Worm (Caenorhabditis elegans) whole organism, dauer: ENCODE results near the gene C27B7.9.

ENCODE experiments used
- unc-62 ChIP-seq: sonication (generic microtip); optimal IDR thresholded peaks from 2 replicates; lab custom pipeline; 2017; ENCODE audit warnings: missing biosample characterization, missing genetic modification reagents, missing genetic modification characterization

The C27B7.9 gene

DNA sequence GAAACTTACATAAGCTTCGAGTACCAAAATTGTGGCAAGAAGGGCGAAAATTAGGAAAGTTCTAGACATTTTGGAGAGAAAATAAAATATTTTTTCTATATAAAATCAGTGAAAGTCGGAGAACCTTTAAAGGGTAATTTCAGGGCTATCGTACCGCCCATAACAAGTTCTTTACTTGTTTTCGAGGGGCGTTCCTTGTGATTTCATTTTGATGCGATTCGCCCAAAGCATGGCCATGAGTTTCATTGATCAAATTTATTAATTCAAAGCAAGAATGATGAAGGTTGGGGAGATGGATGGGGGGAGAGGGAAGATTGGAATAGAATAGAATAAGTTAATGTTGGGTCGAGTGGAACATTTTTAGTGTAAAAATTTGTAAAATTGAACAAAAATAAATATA lies at the start of gene C27B7.9:
Gene C27B7.9, minus strand, starts transcription at position 101 of the 400 bp plus-strand sequence.
- TF ChIP-seq unc-62 (GFP tag; lab: Kevin White, UChicago), result no peak

DNA sequence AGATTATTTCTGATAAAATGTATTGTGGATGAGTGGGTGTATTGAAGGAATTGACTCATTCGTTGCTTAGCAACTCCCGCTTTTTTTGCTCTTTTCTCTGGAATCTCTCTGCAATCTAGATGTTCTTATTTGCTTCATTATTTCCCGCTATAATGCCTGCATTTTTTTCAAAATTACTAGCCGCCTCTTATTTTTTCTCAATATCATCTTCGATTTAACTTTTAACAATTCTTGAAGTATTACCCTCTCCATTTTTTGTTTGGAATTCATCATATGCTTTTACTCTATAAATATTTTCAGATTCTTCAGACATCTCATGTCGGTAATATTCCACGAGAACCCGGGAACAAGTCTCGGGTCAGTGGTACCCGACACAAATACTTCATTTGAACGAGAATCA lies 40.3 kb upstream of the C27B7.9 start, which contains the start of gene tpra-1:
Gene tpra-1, plus strand, starts transcription at position 301 of the 400 bp plus-strand sequence.
- no peak for TF ChIP-seq unc-62 (GFP tag; lab: Kevin White, UChicago)

DNA sequence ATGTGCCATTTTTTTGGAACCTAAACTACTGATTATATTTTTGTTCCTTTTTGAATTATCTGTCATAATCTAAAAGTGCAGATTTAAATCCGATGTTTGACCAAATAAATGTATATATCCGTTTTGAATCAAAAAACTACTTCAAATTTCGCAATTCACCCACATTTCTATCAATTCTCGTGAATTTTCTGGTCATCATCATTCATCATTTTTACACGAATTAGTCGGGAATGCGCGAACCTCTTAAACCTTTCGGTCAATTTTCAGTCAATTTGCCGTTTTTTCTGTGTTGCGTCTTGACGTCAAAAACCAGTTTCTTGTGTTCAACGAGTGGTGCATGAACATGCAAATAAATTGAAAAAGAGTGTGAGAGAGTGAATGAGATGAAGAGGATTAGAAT lies 38.2 kb upstream of the C27B7.9 start:
- TF ChIP-seq unc-62 (GFP tag; lab: Kevin White, UChicago), result no peak

DNA sequence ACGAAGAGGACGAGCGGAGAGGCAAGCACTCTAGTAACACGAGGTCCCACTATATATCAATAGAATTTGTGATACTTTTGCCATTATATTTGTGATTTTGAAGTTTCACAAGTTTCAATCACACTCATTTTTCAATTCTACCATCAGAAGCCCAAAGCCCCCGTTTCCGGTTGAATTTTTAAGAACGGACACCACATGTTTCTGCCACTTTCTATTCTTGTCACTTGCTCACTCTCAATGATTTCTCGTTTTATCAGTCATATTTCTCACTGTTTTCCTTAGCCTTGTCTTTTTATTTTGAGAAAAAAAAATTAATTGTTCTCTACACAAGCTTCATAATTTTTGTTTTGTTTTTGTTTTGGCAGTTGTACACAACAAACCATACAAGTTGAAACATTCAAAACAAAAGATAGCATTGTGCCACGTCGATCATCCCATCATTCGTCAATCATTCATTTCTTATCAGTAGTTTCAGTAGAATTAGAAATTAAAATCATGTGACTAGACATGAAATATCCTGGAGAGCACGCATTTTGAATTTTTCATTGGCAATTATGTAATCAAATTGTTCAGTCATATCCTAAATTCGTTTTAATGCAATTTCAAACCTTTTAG lies 36.1 kb upstream of the C27B7.9 start:
- no peak for TF ChIP-seq unc-62 (GFP tag; lab: Kevin White, UChicago)

DNA sequence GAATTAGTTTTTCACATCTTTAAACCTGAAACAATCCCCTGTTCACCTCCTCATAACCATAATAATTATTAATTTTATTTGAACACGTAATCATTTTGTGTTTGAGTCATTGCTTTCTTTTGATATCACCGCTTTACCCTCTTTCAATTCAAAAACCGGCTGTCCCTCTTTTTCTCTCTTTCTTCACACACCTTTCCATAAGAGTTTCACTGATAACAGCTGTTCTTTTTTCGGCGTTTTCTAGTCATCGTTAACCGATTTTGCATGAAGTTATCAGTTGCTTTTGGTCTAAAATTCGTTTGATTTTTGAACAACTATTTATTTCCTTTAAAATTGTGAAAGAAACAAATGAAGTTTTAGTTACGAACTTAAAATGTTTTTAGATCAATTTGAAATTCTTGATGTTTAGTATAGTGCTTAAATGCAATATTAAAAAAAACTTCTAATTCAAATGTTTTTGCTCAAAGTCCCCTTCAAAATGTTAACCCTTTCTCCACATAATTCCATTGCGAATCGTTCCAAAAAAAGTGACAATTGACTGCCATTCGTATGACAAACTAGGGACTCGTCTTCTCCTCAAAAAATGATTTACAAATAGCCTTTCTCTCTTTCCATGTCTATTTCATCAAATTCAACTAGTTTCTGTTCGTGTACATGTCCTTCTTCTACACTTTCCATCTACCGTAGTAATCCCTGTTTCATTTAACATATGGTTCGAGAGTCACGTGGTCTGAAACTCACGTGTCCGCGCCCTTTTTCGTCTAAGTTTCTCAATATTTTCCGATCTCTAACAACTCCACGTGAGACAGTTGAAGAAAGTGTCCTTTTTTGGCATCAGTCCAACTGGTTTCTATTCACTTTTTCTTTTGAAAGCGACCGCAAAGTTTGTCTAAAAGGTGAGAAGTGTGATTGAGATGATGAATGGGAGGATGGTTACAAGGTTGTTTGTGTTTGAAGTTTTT lies 33.4 kb upstream of the C27B7.9 start:
- TF ChIP-seq unc-62 (GFP tag; lab: Kevin White, UChicago), result no peak

DNA sequence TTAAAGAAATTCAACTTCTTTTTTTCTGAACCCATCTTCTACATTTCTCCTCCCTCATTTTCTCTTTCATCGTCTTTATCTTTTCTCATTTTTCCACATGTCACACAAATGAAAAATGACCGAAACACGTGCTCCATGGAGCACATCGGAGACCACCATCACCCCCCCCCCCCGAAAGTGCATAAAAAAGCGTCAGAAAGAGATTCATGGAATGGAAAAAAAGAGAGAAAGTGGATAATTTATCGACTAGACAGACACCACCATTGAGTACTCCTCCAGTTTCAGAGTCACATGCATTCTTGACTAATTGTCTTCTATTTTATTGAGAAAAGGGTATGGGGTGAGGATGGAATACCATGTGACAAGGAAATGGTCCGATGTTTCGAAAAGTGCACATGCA lies 31.2 kb upstream of the C27B7.9 start:
- no peak for TF ChIP-seq unc-62 (GFP tag; lab: Kevin White, UChicago)

DNA sequence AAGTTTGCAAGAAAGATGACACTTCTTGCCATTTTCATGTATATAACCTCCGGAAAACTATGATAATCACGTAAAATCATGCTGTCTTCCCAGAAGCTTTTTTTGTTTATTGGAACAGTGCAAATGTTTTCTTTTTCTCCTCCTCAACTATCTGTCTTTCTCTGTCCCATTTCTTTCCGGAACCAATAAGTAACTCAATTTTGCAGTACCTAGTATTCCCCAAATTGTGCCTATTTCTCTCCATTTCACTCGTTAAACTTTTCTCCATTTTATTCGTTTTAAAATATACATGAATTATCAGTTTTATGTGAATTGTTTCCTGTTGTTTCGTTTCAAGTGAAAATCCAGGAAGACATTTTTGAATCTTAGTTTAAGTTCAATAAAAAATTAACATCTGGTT lies 27.5 kb upstream of the C27B7.9 start:
- TF ChIP-seq unc-62 (GFP tag; lab: Kevin White, UChicago), result no peak

DNA sequence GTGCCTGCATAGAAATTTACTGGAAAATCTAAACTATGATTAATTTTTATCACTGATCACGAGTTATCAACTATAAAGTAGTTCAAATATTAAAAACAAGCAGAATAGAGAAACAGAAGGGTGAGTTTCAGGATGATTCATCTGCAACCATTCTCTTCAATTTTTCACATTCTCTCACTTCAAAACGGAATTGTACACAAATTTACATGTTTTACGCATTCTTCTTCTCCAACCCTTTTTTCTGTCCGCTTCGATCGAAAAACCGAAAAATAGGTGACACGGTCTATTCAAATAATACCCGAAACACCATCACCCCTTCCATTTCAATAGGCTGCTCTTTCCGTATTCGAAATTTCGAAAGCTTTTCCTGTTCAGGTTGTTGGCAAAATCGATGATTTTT lies 17.7 kb upstream of the C27B7.9 start, which contains the start of gene D1046.4:
Gene D1046.4, plus strand, starts transcription at position 301 of the 400 bp plus-strand sequence.
- TF ChIP-seq unc-62 (GFP tag; lab: Kevin White, UChicago), result no peak

DNA sequence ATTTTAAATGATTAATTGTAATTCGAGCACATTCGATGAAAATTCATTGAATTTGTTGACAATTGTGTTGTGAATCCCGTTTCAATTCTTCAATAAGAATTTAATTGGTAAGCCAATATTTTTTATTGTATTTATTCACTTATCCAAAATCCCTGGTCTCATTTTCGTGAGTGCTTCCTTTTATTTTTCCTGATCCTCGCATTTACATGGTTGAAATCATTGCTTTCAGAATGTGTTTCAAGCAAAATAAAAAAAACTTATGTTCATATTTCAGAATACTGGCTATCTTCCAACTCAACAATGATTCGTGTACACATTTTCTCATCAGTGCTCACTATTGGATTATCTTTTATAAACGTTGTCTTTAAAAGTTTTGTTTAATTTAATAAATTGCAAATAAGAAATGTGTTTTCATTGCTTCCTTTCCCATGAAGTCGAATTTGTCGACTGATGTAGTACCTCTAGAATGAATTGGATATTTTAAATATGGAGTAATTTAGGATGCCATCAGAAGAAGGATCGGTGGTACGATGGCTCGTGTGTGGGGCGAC lies 14.1 kb upstream of the C27B7.9 start, which contains the start of the genes D1046.18 and slc-25A26:
Gene D1046.18, plus strand, starts transcription at position 301 of the 551 bp plus-strand sequence.
Gene slc-25A26, plus strand, starts transcription at position 501 of the 551 bp plus-strand sequence.
- no peak for TF ChIP-seq unc-62 (GFP tag; lab: Kevin White, UChicago)

DNA sequence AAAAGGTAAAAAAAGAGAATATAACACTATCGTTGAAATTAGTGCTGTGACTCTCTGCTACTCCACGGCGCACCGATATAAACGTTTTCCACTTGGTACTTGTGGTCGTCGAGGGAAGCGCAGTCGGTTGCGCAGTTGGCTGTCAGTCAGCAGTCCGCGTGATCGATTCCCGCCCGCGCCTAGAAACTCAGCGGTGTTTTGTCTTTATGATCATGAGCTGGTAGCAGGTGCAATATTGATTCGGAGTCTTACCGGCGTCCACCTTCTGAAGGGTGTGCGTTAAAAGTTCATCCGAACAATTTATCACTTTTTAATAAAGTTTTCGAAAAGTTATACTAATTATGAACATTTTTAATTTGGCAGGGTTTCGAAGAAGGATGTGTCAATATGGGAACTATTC lies 11.2 kb upstream of the C27B7.9 start:
- TF ChIP-seq unc-62 (GFP tag; lab: Kevin White, UChicago), result no peak

DNA sequence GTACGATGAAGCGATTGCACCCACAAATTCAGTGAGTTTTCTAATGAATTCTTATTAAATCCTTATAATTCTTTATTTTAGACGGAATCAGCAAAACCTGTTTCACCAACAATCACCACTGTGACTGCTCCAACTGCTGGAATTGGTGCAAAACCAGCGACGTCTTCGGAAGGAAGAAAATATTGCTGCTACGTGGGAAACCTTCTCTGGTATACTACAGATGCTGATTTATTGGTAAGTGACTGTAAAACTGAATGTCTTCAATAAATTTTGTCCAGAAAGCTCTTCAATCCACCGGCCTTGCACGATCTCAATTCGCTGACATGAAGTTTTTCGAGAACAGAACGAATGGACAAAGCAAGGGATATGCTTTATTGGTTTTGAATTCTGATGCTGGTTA lies 10.6 kb upstream of the C27B7.9 start:
- TF ChIP-seq unc-62 (GFP tag; lab: Kevin White, UChicago), result no peak

DNA sequence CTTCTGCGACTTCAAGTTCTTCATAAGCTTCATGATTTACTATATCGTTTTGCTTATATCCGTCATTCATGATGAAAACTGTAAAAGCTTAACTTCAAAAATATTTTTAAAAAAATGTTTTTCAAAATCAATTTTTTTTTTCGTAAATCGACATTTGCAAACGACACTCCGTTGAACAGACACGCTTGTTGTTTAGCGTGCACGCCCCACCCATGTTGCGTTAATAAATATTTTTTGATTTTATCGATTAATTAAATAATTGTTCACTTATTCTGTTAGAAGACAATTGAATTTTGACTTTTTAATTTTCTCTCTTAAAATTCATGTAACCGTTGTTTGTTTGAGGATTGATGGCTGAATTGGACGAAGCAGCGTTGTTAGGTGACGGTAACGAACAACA lies 10.1 kb upstream of the C27B7.9 start, which contains the start of the genes D1046.2 and cfim-2:
Gene D1046.2, minus strand, starts transcription at position 78 of the 400 bp plus-strand sequence.
Gene cfim-2, plus strand, starts transcription at position 335 of the 400 bp plus-strand sequence.
- TF ChIP-seq unc-62 (GFP tag; lab: Kevin White, UChicago), result no peak

DNA sequence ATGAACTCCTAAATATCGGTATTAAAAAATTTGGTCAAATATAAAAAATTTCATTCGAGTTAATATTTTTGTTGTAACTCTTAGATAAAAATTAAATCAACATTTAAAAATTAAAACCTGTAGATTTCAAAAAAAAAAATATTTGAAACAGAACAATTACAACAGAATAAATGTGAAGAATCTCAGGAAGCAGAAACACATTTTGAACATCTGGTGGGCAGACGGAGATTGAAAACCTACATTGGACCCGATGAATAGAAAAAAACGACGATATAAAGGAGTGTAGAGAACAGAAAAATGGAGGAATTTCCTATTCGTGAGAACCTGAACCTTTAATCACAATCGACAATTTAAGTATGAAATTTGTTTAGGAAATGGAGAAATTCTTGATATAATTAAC lies 8.2 kb upstream of the C27B7.9 start:
- TF ChIP-seq unc-62 (GFP tag; lab: Kevin White, UChicago), result no peak

DNA sequence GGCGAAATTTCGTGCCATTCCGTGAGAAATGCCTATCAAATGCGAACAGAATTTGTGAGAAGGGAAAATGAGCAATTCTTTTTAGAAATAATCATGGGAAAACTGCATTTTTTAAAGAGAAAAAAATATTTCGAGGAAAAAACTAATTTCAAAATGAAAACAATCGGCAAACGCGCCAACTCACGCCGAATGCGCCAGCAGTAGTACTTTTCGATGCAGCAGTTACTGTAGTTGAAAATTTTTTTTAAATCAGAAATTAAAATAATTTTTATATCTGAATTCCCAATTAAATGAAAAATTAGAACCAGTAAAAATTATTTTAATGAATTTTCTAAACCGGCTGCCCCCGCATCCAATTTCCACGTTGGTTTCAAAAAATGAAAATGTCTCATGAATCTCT lies 7.5 kb upstream of the C27B7.9 start:
- no peak for TF ChIP-seq unc-62 (GFP tag; lab: Kevin White, UChicago)

DNA sequence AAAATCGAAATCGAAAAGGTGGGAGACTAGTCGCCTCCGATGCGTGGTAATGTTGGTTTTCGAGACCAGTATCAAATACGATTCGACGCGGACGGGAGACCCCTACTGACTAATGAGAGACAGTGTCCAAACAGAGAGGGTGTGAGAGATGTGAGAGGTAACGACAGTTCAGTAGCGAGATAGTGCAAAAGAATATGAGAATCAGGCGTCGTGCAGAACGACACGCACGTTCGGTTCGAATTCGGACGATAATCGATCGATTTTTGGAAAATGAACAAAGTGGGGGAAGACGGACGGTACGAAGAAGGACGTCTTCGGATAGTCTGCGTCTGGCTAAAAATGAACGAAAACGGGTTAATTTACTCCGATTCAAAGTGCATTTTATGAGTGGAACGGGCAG lies 6.0 kb upstream of the C27B7.9 start, which contains the start of gene D1046.16:
Gene D1046.16, plus strand, starts transcription at position 195 of the 400 bp plus-strand sequence.
- no peak for TF ChIP-seq unc-62 (GFP tag; lab: Kevin White, UChicago)

DNA sequence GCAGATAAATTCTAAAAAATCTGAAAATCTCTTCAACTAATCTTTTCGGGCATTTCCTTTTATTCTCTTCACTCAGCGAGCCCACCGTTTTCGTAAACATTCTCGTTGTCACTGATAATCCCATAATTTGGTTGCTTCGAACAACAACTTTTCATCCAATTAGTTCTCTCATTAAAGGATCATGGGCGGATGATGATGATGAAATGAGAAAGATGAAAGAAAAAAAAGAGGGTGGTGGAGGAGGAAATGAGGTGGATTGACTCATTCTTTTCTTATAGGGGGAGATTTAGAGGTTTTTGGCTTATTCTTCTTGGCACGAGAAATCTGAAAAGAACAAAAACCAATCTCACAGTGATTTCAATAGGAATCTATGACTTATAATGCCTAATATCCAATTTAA lies 5.3 kb upstream of the C27B7.9 start:
- TF ChIP-seq unc-62 (GFP tag; lab: Kevin White, UChicago), result no peak
